Worm (Caenorhabditis elegans) whole organism, late embryonic: ENCODE results near the gene myrf-1.
A peak's percentile ranks its signal among the peaks of the same experiment; 100 is the strongest.

Experiments
- C08G9.2 ChIP-seq: sonication (generic microtip); optimal IDR thresholded peaks from 2 replicates; lab custom pipeline; 2016; ENCODE audit warnings: mild to moderate bottlenecking, missing genetic modification characterization, moderate library complexity, missing compliant biosample characterization
- K02D7.2 ChIP-seq: sonication (generic microtip); optimal IDR thresholded peaks from 2 replicates; lab custom pipeline; 2017; ENCODE audit warnings: mild to moderate bottlenecking, missing genetic modification characterization, missing compliant biosample characterization
- ama-1 ChIP-seq: fragments of 150-350 bp; optimal IDR thresholded peaks from 2 replicates; lab custom pipeline; 2014
- ceh-31 ChIP-seq: sonication (generic microtip); optimal IDR thresholded peaks from 2 replicates; lab custom pipeline; 2016; ENCODE audit warnings: missing genetic modification characterization, missing compliant biosample characterization
- ceh-48 ChIP-seq: sonication (generic microtip); optimal IDR thresholded peaks from 2 replicates; lab custom pipeline; 2016; ENCODE audit warnings: missing genetic modification characterization, inconsistent platforms, missing compliant biosample characterization
- ets-4 ChIP-seq: sonication (generic microtip); optimal IDR thresholded peaks from 2 replicates; lab custom pipeline; 2016; ENCODE audit warnings: missing genetic modification characterization, missing compliant biosample characterization
- fkh-10 ChIP-seq: fragments of 150-350 bp; optimal IDR thresholded peaks from 2 replicates; lab custom pipeline; 2014; ENCODE audit warnings: missing biosample characterization, missing genetic modification reagents, missing genetic modification characterization
- hlh-30 ChIP-seq: sonication (generic microtip); optimal IDR thresholded peaks from 2 replicates; lab custom pipeline; 2017; ENCODE audit warnings: antibody characterized with exemption, missing genetic modification characterization, missing compliant biosample characterization; ENCODE audit not compliant: insufficient read depth
- nhr-11 ChIP-seq: fragments of 150-350 bp; optimal IDR thresholded peaks from 2 replicates; lab custom pipeline; 2014; ENCODE audit warnings: missing biosample characterization, missing genetic modification characterization
- npax-4 ChIP-seq: sonication (generic microtip); optimal IDR thresholded peaks from 2 replicates; lab custom pipeline; 2016; ENCODE audit warnings: missing genetic modification characterization, missing compliant biosample characterization
- pha-4 ChIP-seq: fragments of 150-350 bp; optimal IDR thresholded peaks from 2 replicates; lab custom pipeline; 2018; ENCODE audit warnings: missing biosample characterization, missing genetic modification reagents, missing genetic modification characterization
- pqm-1 ChIP-seq: sonication (generic microtip); optimal IDR thresholded peaks from 2 replicates; lab custom pipeline; 2016; ENCODE audit warnings: missing genetic modification characterization, missing compliant biosample characterization
- sox-2 ChIP-seq: fragments of 200-800 bp; sonication (Bioruptor generic); IDR thresholded peaks from 2 replicates; pipeline ENCODE4 v1.3.6; 2022; ENCODE audit warnings: missing genetic modification reagents, missing genetic modification characterization, missing compliant biosample characterization
- zip-5 ChIP-seq: sonication (generic microtip); optimal IDR thresholded peaks from 2 replicates; lab custom pipeline; 2016; ENCODE audit warnings: missing genetic modification characterization, missing compliant biosample characterization

- TF ChIP-seq pqm-1 (tag; lab: Kevin White, UChicago) (no peak), npax-4 (tag; lab: Kevin White, UChicago) (no peak), nhr-11 (tag; lab: Kevin White, UChicago) (peak; percentile 1), ama-1 (lab: Kevin White, UChicago) (no peak), sox-2 (no peak), pha-4 (tag; lab: Kevin White, UChicago) (no peak), ets-4 (no peak), ceh-48 (tag; lab: Kevin White, UChicago) (no peak), C08G9.2 (tag; lab: Kevin White, UChicago) (no peak), fkh-10 (GFP tag; lab: Kevin White, UChicago) (no peak), zip-5 (tag; lab: Kevin White, UChicago) (no peak), ceh-31 (no peak), hlh-30 (tag; lab: Kevin White, UChicago) (no peak), K02D7.2 (tag; lab: Kevin White, UChicago) (no peak)
These were observed 41.3 kb upstream of the myrf-1 start for ce11 chrII:10543457-10544137.
